Worm (Caenorhabditis elegans) whole organism, L4 larva: ENCODE results near the gene Y43F8B.17.

ENCODE experiments used
- ceh-44 ChIP-seq: fragments of 200-800 bp; sonication (Bioruptor generic); IDR thresholded peaks from 2 replicates; pipeline ENCODE4 v1.3.6; 2022; ENCODE audit warnings: missing genetic modification reagents, missing genetic modification characterization, missing compliant biosample characterization
- ctbp-1 ChIP-seq: fragments of 200-800 bp; sonication (Bioruptor generic); IDR thresholded peaks from 2 replicates; pipeline ENCODE4 v1.3.6; 2022; ENCODE audit warnings: missing genetic modification reagents, missing genetic modification characterization, missing compliant biosample characterization
- daf-16 ChIP-seq, 3 experiments: sonication (generic microtip); optimal IDR thresholded peaks; 2 replicates each; lab custom pipeline; 2016 to 2017; ENCODE audit warnings: missing genetic modification characterization in 3 of 3, missing genetic modification reagents in 3 of 3, mild to moderate bottlenecking in 2 of 3, missing compliant biosample characterization in 2 of 3, missing biosample characterization in 1 of 3, moderate library complexity in 1 of 3
- dmd-6 ChIP-seq: fragments of 200-800 bp; sonication (Bioruptor generic); IDR thresholded peaks from 2 replicates; pipeline ENCODE4 v1.3.6; 2022; ENCODE audit warnings: missing genetic modification reagents, missing genetic modification characterization, missing compliant biosample characterization
- dmd-9 ChIP-seq: fragments of 200-800 bp; sonication (Bioruptor generic); IDR thresholded peaks from 2 replicates; pipeline ENCODE4 v1.3.6; 2022; ENCODE audit warnings: missing genetic modification reagents, missing genetic modification characterization, missing compliant biosample characterization
- dve-1 ChIP-seq: sonication (generic microtip); optimal IDR thresholded peaks from 2 replicates; lab custom pipeline; 2017; ENCODE audit warnings: antibody characterized with exemption, mild to moderate bottlenecking, missing genetic modification characterization, missing compliant biosample characterization; ENCODE audit not compliant: insufficient read depth
- hlh-11 ChIP-seq: fragments of 200-800 bp; sonication (Bioruptor generic); optimal IDR thresholded peaks from 2 replicates; lab custom pipeline; 2018; ENCODE audit warnings: mild to moderate bottlenecking, missing genetic modification characterization, missing compliant biosample characterization
- hlh-30 ChIP-seq: sonication (generic microtip); optimal IDR thresholded peaks from 2 replicates; lab custom pipeline; 2017; ENCODE audit warnings: antibody characterized with exemption, mild to moderate bottlenecking, missing genetic modification characterization, missing compliant biosample characterization; ENCODE audit not compliant: insufficient read depth
- lin-1 ChIP-seq: fragments of 200-800 bp; sonication (Bioruptor generic); IDR thresholded peaks from 2 replicates; pipeline ENCODE4 v1.3.6; 2022; ENCODE audit warnings: missing genetic modification reagents, missing genetic modification characterization, missing compliant biosample characterization
- lsy-2 ChIP-seq, 2 experiments: fragments of 150-350 bp in 1 of 2; sonication (generic microtip) in 1 of 2; optimal IDR thresholded peaks; 2 replicates each; lab custom pipeline; 2014 to 2017; ENCODE audit warnings: missing biosample characterization in 2 of 2, missing genetic modification characterization in 2 of 2
- nhr-102 ChIP-seq: sonication (generic microtip); optimal IDR thresholded peaks from 2 replicates; lab custom pipeline; 2016; ENCODE audit warnings: mild to moderate bottlenecking, missing genetic modification characterization, moderate library complexity, missing compliant biosample characterization
- nhr-28 ChIP-seq: fragments of 150-350 bp; optimal IDR thresholded peaks from 2 replicates; lab custom pipeline; 2014; ENCODE audit warnings: missing biosample characterization, missing genetic modification characterization
- nhr-48 ChIP-seq: sonication (generic microtip); optimal IDR thresholded peaks from 2 replicates; lab custom pipeline; 2016; ENCODE audit warnings: mild to moderate bottlenecking, missing genetic modification characterization, missing compliant biosample characterization
- nhr-77 ChIP-seq: fragments of 150-350 bp; optimal IDR thresholded peaks from 2 replicates; lab custom pipeline; 2014; ENCODE audit warnings: missing biosample characterization, missing genetic modification characterization
- php-3 ChIP-seq: fragments of 200-800 bp; sonication (Bioruptor generic); IDR thresholded peaks from 2 replicates; pipeline ENCODE4 v1.3.6; 2022; ENCODE audit warnings: missing genetic modification reagents, missing genetic modification characterization, missing compliant biosample characterization
- pqm-1 ChIP-seq: sonication (generic microtip); optimal IDR thresholded peaks from 2 replicates; lab custom pipeline; 2017; ENCODE audit warnings: missing biosample characterization, missing genetic modification characterization
- skn-1 ChIP-seq: fragments of 150-350 bp; optimal IDR thresholded peaks from 2 replicates; lab custom pipeline; 2014; ENCODE audit warnings: missing biosample characterization, missing genetic modification characterization
- spr-1 ChIP-seq: sonication (generic microtip); optimal IDR thresholded peaks from 2 replicates; lab custom pipeline; 2016; ENCODE audit warnings: mild to moderate bottlenecking, missing genetic modification characterization, missing compliant biosample characterization
- tra-1 ChIP-seq: fragments of 200-800 bp; sonication (Bioruptor generic); IDR thresholded peaks from 2 replicates; pipeline ENCODE4 v1.3.6; 2022; ENCODE audit warnings: missing genetic modification reagents, missing genetic modification characterization, missing compliant biosample characterization
- unc-62 ChIP-seq, 3 experiments: fragments of 150-350 bp in 1 of 3; sonication (generic microtip); optimal IDR thresholded peaks in 2 of 3; peaks in 1 of 3; 1 replicate in 1 of 3; 2 replicates in 2 of 3; lab custom pipeline; 2014 to 2017; ENCODE audit warnings: missing biosample characterization in 3 of 3, missing genetic modification characterization in 3 of 3, missing genetic modification reagents in 3 of 3, missing genotype in 1 of 3
- zip-2 ChIP-seq: fragments of 150-350 bp; optimal IDR thresholded peaks from 2 replicates; lab custom pipeline; 2014; ENCODE audit warnings: missing biosample characterization, missing genetic modification characterization

Y43F8B.17 gene

ce11 chrV:19533480-19533879 lies 49.0 kb downstream of the Y43F8B.17 start:
- TF ChIP-seq zip-2 (tag; lab: Kevin White, UChicago) = no peak
- no peak for TF ChIP-seq daf-16 (GFP tag; optimal IDR thresholded peaks at IDR 0.05; lab: Kevin White, UChicago)
- peak; percentile 62 for TF ChIP-seq daf-16 (tag; optimal IDR thresholded peaks at IDR 0.05; lab: Kevin White, UChicago)
- peak; percentile 4 for TF ChIP-seq nhr-77 (tag; lab: Kevin White, UChicago)
- TF ChIP-seq nhr-48 (tag; lab: Kevin White, UChicago) = peak; percentile 59
- no peak for TF ChIP-seq spr-1 (tag; lab: Kevin White, UChicago)
- no peak for TF ChIP-seq dmd-9 (GFP tag; lab: Robert Waterston, UW)
- peak in 1 of 2 experiments; percentile 21 for TF ChIP-seq unc-62 (GFP tag; optimal IDR thresholded peaks at IDR 0.05 in 1 of 2; lab: Kevin White, UChicago)
- TF ChIP-seq unc-62 (tag; optimal IDR thresholded peaks at IDR 0.05; lab: Kevin White, UChicago) = no peak
- no peak for TF ChIP-seq ctbp-1
- TF ChIP-seq pqm-1 (tag; lab: Kevin White, UChicago) = peak; percentile 12
- TF ChIP-seq nhr-102 = peak; percentile 37
- TF ChIP-seq ceh-44 (GFP tag; lab: Robert Waterston, UW) = no peak
- TF ChIP-seq tra-1 = peak; percentile 82
- TF ChIP-seq lin-1 = 0 out of 2 replicates have a peak, but pooled peaks have one; percentile 41
- peak in 1 of 2 experiments; percentile 7 for TF ChIP-seq lsy-2 (tag; optimal IDR thresholded peaks at IDR 0.05; lab: Kevin White, UChicago)
- no peak for TF ChIP-seq skn-1
- TF ChIP-seq nhr-28 = peak; percentile 56
- peak; percentile 75 for TF ChIP-seq hlh-11
- TF ChIP-seq dve-1 (tag; lab: Kevin White, UChicago) = peak; percentile 81
- TF ChIP-seq dmd-6 (GFP tag; lab: Robert Waterston, UW) = peak; percentile 88
- TF ChIP-seq php-3 (GFP tag; lab: Robert Waterston, UW) = peak; percentile 80
- peak; percentile 5 for TF ChIP-seq hlh-30
- TF ChIP-seq, all 104 proteins: peak for 15
